Fruit fly (Drosophila melanogaster): ENCODE measurements around the gene CG34456.

CG34456 gene

dm6 chr3L:9381602-9382001 lies 19.7 kb downstream of the CG34456 start, which contains the start of gene Hsp23 (continued):
- no peak for TF ChIP-seq CG11398 (GFP tag; optimal IDR thresholded peaks at IDR 0.05)
- no peak for TF ChIP-seq NFAT (GFP tag; IDR thresholded peaks at IDR 0.05)
- TF ChIP-seq Bteb2 (GFP tag; optimal IDR thresholded peaks at IDR 0.05): no peak
- TF ChIP-seq dysf (GFP tag; IDR thresholded peaks at IDR 0.05): no peak
- TF ChIP-seq Dip2 (GFP tag; IDR thresholded peaks at IDR 0.05): no peak
- TF ChIP-seq exex (tag; optimal IDR thresholded peaks at IDR 0.05): no peak
- peak; percentile 64 for TF ChIP-seq Med (GFP tag)
- no peak for TF ChIP-seq Hsf (GFP tag; optimal IDR thresholded peaks at IDR 0.05)
- no peak for TF ChIP-seq CG10147 (GFP tag; optimal IDR thresholded peaks at IDR 0.05)
- TF ChIP-seq CG15011 (GFP tag; optimal IDR thresholded peaks at IDR 0.05): no peak
- no peak for TF ChIP-seq odd (GFP tag; optimal IDR thresholded peaks at IDR 0.05)
- no peak for TF ChIP-seq sd (tag; optimal IDR thresholded peaks at IDR 0.05)
- TF ChIP-seq br (optimal IDR thresholded peaks at IDR 0.05): no peak
- no peak for TF ChIP-seq ATbp (GFP tag; optimal IDR thresholded peaks at IDR 0.05)
- TF ChIP-seq ftz-f1 (GFP tag; optimal IDR thresholded peaks at IDR 0.05): no peak
- TF ChIP-seq crc (GFP tag; optimal IDR thresholded peaks at IDR 0.05): no peak
- peak; percentile 50; the same call in 1 of the 3 replicates for TF ChIP-seq CG2199 (GFP tag; IDR thresholded peaks at IDR 0.05)
- no peak for TF ChIP-seq CG10654 (GFP tag; optimal IDR thresholded peaks at IDR 0.05)
- no peak for TF ChIP-seq CG13424 (tag; optimal IDR thresholded peaks at IDR 0.05)
- no peak for TF ChIP-seq chm (GFP tag; IDR thresholded peaks at IDR 0.05)
- no peak for TF ChIP-seq dpn (GFP tag; optimal IDR thresholded peaks at IDR 0.05)
- no peak for TF ChIP-seq Stat92E (GFP tag; optimal IDR thresholded peaks at IDR 0.05)
- TF ChIP-seq CG6765 (GFP tag; optimal IDR thresholded peaks at IDR 0.05): no peak
- no peak for TF ChIP-seq CG4730 (GFP tag; IDR thresholded peaks at IDR 0.05)
- TF ChIP-seq pzg (GFP tag; optimal IDR thresholded peaks at IDR 0.05): peak; percentile 2
- TF ChIP-seq bowl (GFP tag; IDR thresholded peaks at IDR 0.05): no peak
- TF ChIP-seq Abd-B (GFP tag; optimal IDR thresholded peaks at IDR 0.05): no peak
- TF ChIP-seq Ptx1 (GFP tag; IDR thresholded peaks at IDR 0.05): no peak
- TF ChIP-seq CG6654 (GFP tag; optimal IDR thresholded peaks at IDR 0.05): no peak
- no peak for TF ChIP-seq ash1 (GFP tag; optimal IDR thresholded peaks at IDR 0.05)
- no peak for TF ChIP-seq mam (GFP tag; optimal IDR thresholded peaks at IDR 0.05)
- no peak for TF ChIP-seq aop (GFP tag; IDR thresholded peaks at IDR 0.05)
- TF ChIP-seq Bgb (GFP tag; IDR thresholded peaks at IDR 0.05; ENCODE audit: partially characterized antibody): peak; percentile 17; the same call in 1 of the 2 replicates
- TF ChIP-seq CG34422 (GFP tag; IDR thresholded peaks at IDR 0.05): no peak
- TF ChIP-seq cad (GFP tag; optimal IDR thresholded peaks at IDR 0.05): no peak
- no peak for TF ChIP-seq CG18011 (GFP tag; optimal IDR thresholded peaks at IDR 0.05)
- no peak for TF ChIP-seq CG10959 (GFP tag; IDR thresholded peaks at IDR 0.05)
- no peak for TF ChIP-seq Hr78 (GFP tag; optimal IDR thresholded peaks at IDR 0.05)
- no peak for TF ChIP-seq CG7987 (GFP tag; optimal IDR thresholded peaks at IDR 0.05)
- 0 out of 3 replicates have a peak, but pooled peaks have one; percentile 10 for TF ChIP-seq ci (GFP tag; IDR thresholded peaks at IDR 0.05)
- TF ChIP-seq CG5245 (GFP tag; optimal IDR thresholded peaks at IDR 0.05): no peak
- peak; percentile 24; the same call in 1 of the 2 replicates for TF ChIP-seq Rfx (GFP tag; IDR thresholded peaks at IDR 0.05)
- TF ChIP-seq dan (GFP tag; IDR thresholded peaks at IDR 0.05): no peak
- TF ChIP-seq CG14050 (GFP tag; IDR thresholded peaks at IDR 0.05): no peak
- no peak for TF ChIP-seq GATAe (GFP tag; conservative IDR thresholded peaks at IDR 0.05)
- no peak for TF ChIP-seq CG17829 (tag; optimal IDR thresholded peaks at IDR 0.05)
- peak; percentile 6; the same call in 1 of the 2 replicates for TF ChIP-seq Drgx (GFP tag; IDR thresholded peaks at IDR 0.05)
- no peak for TF ChIP-seq ttk (GFP tag; IDR thresholded peaks at IDR 0.05)
- no peak for TF ChIP-seq crol (GFP tag; IDR thresholded peaks at IDR 0.05)
- no peak for TF ChIP-seq danr (GFP tag; IDR thresholded peaks at IDR 0.05)
- TF ChIP-seq grau (tag; optimal IDR thresholded peaks at IDR 0.05): no peak
- peak; percentile 51 for TF ChIP-seq abd-A (tag; optimal IDR thresholded peaks at IDR 0.05)

All from whole organism, embryonic.